Worm (Caenorhabditis elegans): ENCODE measurements around the gene vps-50.

ce11 chrIII:10905112-10905511, 36.1 kb downstream of the vps-50 start:
- TF ChIP-seq C04F5.9 (tag; optimal IDR thresholded peaks at IDR 0.05), result no peak
- no peak for TF ChIP-seq nhr-76 (tag; optimal IDR thresholded peaks at IDR 0.05)
- TF ChIP-seq nhr-77 (tag; optimal IDR thresholded peaks at IDR 0.05), result no peak
- peak; percentile 57 to 73 for TF ChIP-seq efl-1 (optimal IDR thresholded peaks at IDR 0.05)
- TF ChIP-seq efl-1 (GFP tag; optimal IDR thresholded peaks at IDR 0.05 in 1 of 2), result peak; percentile 88 to 97
- TF ChIP-seq fos-1 (tag; optimal IDR thresholded peaks at IDR 0.05), result no peak
- peak; percentile 5 to 39 for TF ChIP-seq lsy-2 (tag; optimal IDR thresholded peaks at IDR 0.05)

Measured in whole organism, L1 larva.